Worm (Caenorhabditis elegans): ENCODE data around the gene C04E6.12.

DNA sequence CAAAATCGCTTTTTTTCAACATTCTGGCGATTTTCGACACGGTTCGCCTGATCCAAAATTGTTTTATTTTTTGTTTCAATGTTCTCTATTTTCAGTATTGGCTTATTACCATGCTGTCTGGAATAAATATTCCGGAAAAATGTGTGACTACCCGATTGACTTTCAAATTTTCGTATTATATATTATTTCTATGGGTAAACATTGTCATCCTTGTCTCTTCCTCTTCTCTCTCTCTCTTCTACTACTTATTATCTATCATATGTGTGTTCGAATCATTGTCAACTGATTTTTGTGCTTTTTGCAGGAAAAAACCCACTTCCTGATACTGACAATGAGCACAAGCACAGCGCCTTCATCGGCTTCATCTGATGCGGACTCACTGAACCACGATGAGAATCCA, 26.8 kb downstream of the C04E6.12 start, which contains the start of gene C04E6.7:
- TF ChIP-seq blmp-1 (tag; optimal IDR thresholded peaks at IDR 0.05) (no peak), lin-32 (GFP tag; optimal IDR thresholded peaks at IDR 0.05) (no peak), sem-2 (GFP tag; optimal IDR thresholded peaks at IDR 0.05) (no peak), mab-5 (tag; optimal IDR thresholded peaks at IDR 0.05) (no peak), bed-3 (GFP tag; optimal IDR thresholded peaks at IDR 0.05) (no peak), ztf-11 (tag; optimal IDR thresholded peaks at IDR 0.05) (no peak), nhr-28 (tag; optimal IDR thresholded peaks at IDR 0.05) (no peak), elt-3 (tag; optimal IDR thresholded peaks at IDR 0.05) (no peak), unc-62 (GFP tag; optimal IDR thresholded peaks at IDR 0.05) (no peak), ham-2 (GFP tag; optimal IDR thresholded peaks at IDR 0.05) (no peak), elt-1 (tag; optimal IDR thresholded peaks at IDR 0.05; ENCODE audit: borderline replicate concordance, insufficient read depth) (no peak), lsy-2 (tag; optimal IDR thresholded peaks at IDR 0.05) (no peak)
